Fruit fly (Drosophila melanogaster): ENCODE data around the gene CG32719.

The CG32719 gene

DNA sequence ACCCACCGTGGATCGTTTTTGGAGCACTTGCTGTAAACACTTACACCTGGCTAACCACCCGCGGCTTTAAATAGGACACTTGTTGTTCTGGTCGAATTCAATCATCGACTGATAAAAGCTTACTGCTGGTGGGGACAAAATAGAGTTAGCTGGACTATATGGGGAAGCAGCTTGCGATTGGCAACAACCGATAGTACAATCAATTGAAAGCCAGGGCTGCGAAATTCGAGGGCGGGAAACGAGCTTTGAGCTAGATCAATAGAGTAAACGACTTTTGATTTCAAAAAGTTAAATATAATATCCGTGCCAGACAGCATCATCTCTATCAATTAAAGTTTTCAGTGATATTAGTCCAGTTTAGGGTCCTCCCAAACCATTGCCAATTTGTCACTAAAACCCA is at the start of gene CG32719:
CG32719 (minus strand) TSS at position 101 of the 400 bp plus-strand sequence.
- no peak for TF ChIP-seq Sin3A (optimal IDR thresholded peaks at IDR 0.05)
- TF ChIP-seq Myc (optimal IDR thresholded peaks at IDR 0.05) = no peak
- TF ChIP-seq ttk (optimal IDR thresholded peaks at IDR 0.05) = no peak

DNA sequence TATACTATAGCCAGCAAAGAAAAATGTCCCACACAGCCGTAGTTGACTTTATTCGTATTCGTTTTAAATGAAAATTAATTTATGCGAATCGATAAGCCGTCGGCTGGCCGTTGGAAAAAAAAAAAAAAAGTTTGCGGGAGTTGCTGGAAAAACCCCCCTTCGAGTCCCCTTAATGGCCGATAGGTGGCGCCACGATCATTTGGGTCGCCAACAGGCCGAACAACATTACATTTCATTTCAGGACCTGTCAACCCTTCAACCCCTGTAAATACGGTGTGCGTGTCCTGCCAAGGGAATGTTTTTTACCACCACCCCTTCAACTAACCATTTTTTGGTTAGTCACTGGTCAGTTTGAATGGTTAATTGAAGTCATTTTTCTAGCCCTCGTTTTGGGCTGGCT is 45.3 kb upstream of the CG32719 start:
- no peak for TF ChIP-seq ttk (optimal IDR thresholded peaks at IDR 0.05)
- no peak for TF ChIP-seq psq (optimal IDR thresholded peaks at IDR 0.05)
- no peak for TF ChIP-seq h (optimal IDR thresholded peaks at IDR 0.05)

DNA sequence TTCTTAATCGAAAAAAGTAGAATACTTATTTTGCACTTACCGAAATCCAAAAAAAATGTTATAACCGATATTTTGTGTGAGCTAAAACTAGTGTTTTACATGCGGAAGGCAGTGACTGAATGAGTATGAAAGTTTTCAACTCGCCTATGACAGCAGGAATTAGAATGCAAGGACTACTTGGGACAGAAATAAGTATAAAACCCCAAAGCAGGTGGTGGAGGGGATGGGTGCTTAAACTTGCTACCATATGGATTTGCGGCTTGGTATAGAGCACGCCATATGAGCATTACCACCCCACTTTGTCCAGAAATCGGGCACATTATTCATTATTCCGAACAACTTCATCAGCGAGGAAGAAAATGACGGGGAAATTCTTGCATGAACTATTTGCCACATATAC is 38.2 kb upstream of the CG32719 start, which contains the start of gene CG12689:
CG12689 (minus strand) TSS at position 101 of the 400 bp plus-strand sequence.
- TF ChIP-seq Sin3A (optimal IDR thresholded peaks at IDR 0.05) (no peak), h (optimal IDR thresholded peaks at IDR 0.05) (no peak), ttk (optimal IDR thresholded peaks at IDR 0.05) (no peak), Myc (optimal IDR thresholded peaks at IDR 0.05) (no peak), psq (optimal IDR thresholded peaks at IDR 0.05) (no peak), insv (optimal IDR thresholded peaks at IDR 0.05) (no peak)

DNA sequence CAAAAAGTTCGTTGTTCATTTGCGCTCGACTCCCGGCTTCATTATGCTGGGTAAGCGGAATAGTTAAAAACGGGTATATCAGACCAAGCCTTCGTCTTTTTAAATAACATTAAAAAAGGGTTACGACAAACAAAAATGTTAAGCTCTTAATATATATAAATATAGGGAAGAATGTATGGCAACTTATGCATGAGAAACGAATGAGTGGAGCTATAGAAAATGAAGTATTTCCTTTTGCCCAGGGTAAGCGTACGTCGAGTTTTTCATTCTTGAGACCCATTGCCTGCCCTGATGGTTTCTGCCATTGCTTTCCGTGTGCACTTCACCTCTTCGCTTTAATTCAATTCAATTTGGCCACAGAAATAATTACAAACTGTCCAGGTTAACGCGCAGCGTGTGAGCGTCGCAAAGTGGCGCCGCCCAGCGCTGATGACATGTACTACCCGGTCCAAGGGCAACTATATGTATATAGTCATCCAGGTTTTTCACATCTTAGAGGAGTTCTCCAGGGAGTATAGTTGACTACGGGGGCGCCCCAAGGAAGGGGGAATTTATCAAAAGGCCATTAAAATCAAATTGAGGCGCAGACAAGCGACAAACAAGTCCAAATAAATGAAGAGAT is 33.5 kb upstream of the CG32719 start:
- TF ChIP-seq insv (optimal IDR thresholded peaks at IDR 0.05) (no peak), psq (optimal IDR thresholded peaks at IDR 0.05) (no peak), Myc (optimal IDR thresholded peaks at IDR 0.05) (no peak), h (optimal IDR thresholded peaks at IDR 0.05) (no peak), Sin3A (optimal IDR thresholded peaks at IDR 0.05) (no peak), ttk (optimal IDR thresholded peaks at IDR 0.05) (no peak)

DNA sequence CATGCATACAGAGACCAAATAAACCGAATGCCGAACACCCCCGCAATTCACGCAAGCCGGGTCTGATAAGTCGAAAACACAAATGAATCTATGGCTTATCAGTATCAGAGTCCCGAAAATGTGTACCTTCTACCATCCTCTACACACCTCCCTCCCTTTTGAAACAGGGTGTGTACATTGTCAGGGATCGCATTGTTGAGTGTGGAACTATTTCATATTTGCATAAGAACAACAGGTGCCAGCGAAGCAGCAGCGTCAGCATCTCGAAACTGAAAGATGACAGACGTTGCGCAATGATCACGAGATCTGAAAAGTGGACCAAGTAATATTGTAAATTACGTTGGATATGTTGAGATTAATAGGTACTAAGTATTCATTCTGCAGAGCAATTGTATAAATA is 32.0 kb upstream of the CG32719 start:
- TF ChIP-seq psq (optimal IDR thresholded peaks at IDR 0.05) (no peak), h (optimal IDR thresholded peaks at IDR 0.05) (no peak), Sin3A (optimal IDR thresholded peaks at IDR 0.05) (no peak), ttk (optimal IDR thresholded peaks at IDR 0.05) (no peak), Myc (optimal IDR thresholded peaks at IDR 0.05) (no peak), insv (optimal IDR thresholded peaks at IDR 0.05) (no peak)

DNA sequence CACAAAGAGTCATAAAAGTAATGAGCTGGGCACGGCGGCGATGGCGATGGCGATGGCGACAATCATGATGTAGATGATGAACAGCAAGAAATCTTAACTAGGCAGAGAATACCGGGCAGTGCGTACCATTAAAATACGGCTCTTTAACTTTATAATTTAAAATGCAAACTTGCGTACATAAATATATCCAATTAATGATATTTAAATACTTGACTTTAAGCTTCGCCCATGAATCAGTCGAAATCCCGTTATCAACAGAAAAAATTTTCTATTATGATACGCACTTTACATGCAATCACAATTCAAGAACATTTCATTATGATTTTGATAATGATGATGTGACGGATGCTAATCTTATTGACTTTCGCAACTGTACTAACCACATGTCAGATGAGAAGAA is 31.2 kb upstream of the CG32719 start:
- TF ChIP-seq h (optimal IDR thresholded peaks at IDR 0.05) (no peak), Sin3A (optimal IDR thresholded peaks at IDR 0.05) (no peak), Myc (optimal IDR thresholded peaks at IDR 0.05) (no peak), insv (optimal IDR thresholded peaks at IDR 0.05) (no peak), ttk (optimal IDR thresholded peaks at IDR 0.05) (no peak), psq (optimal IDR thresholded peaks at IDR 0.05) (no peak)

DNA sequence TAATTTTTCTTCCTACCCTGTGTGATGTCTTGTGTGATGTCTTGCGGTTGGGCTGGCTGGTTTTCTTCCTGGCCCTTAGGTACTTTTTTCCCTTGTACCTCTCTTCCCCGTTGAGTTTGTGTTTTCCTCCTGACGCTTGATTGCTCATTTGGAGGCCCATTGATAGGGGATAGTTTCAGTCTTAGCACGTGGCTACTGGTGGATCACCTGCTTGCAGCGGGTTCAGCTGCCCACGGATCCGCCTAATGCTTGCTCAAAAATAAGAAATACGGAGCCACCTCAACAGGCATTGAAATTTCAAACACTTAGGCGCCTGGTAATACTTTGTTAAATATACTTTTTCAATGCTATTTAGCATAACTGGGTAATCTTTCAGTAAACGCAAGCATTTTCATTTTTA is 26.2 kb upstream of the CG32719 start, which contains the start of gene CG11369:
CG11369 (plus strand) TSS at position 301 of the 400 bp plus-strand sequence.
- TF ChIP-seq psq (optimal IDR thresholded peaks at IDR 0.05) (no peak), h (optimal IDR thresholded peaks at IDR 0.05) (no peak), ttk (optimal IDR thresholded peaks at IDR 0.05) (no peak), Sin3A (optimal IDR thresholded peaks at IDR 0.05) (no peak), Myc (optimal IDR thresholded peaks at IDR 0.05) (no peak), insv (optimal IDR thresholded peaks at IDR 0.05) (no peak)

DNA sequence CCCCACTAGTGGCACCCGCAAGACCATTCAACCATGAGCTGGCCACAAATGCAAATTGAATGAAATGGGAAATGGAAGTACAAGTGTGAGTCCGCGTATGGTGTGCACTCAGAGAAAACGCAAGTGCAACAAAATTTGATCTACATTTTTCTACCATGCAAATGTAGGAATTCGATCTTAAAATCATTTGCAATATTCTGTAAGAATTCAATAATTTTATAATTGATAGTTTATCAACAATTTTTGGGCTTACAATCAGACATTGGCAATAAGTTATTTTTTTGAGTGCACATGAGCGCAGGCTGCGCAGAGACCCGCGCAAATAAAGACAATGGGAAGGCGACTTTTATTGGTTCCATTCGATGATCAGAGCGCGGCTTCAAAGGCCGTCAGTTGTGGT is 23.4 kb upstream of the CG32719 start:
- TF ChIP-seq h (optimal IDR thresholded peaks at IDR 0.05) = no peak
- TF ChIP-seq Myc (optimal IDR thresholded peaks at IDR 0.05) = no peak
- TF ChIP-seq Sin3A (optimal IDR thresholded peaks at IDR 0.05) = no peak
- TF ChIP-seq psq (optimal IDR thresholded peaks at IDR 0.05) = no peak
- TF ChIP-seq ttk (optimal IDR thresholded peaks at IDR 0.05) = no peak
- TF ChIP-seq insv (optimal IDR thresholded peaks at IDR 0.05) = no peak

DNA sequence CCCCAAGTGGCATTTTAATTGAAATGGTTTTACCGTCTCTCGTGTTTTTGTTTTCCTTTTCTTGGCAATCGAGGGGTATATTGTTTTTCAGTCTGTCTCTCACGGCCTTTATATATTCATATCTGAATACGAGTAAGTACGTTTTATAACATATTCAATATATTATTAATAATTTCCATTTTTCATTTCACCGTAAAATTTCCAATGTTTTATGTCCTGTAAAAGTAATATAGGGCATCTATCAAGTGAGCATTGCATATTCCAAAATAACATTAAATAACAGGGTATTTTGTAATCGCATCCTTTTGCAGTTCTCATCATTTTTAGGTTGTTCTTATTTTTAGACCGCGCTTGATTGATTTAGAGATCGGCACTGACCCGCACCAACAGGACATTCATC is 21.9 kb upstream of the CG32719 start:
- TF ChIP-seq Myc (optimal IDR thresholded peaks at IDR 0.05) (no peak), psq (optimal IDR thresholded peaks at IDR 0.05) (no peak), insv (optimal IDR thresholded peaks at IDR 0.05) (no peak), ttk (optimal IDR thresholded peaks at IDR 0.05) (no peak), h (optimal IDR thresholded peaks at IDR 0.05) (no peak), Sin3A (optimal IDR thresholded peaks at IDR 0.05) (no peak)

DNA sequence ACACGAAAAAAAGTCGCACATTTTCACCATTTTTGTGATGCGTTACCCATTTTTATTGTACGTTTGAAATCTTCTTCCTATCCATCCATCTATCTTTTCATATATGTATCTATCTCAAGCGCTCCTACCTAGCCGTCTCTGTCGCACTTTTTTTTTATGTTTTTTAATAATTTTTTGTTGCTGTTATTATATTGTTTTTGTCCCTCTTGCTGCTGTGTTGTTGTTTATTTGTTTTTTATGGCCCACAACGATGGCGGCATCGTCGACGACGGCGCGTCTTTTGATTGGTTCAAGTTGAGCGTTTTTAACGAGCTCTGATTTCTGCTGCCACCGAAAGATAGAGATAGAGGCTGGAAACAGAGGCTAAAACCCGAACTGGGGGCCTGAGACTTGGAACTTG is 20.5 kb upstream of the CG32719 start:
- TF ChIP-seq h (optimal IDR thresholded peaks at IDR 0.05) (no peak), insv (optimal IDR thresholded peaks at IDR 0.05) (no peak), ttk (optimal IDR thresholded peaks at IDR 0.05) (no peak), Myc (optimal IDR thresholded peaks at IDR 0.05) (no peak), psq (optimal IDR thresholded peaks at IDR 0.05) (no peak), Sin3A (optimal IDR thresholded peaks at IDR 0.05) (no peak)

DNA sequence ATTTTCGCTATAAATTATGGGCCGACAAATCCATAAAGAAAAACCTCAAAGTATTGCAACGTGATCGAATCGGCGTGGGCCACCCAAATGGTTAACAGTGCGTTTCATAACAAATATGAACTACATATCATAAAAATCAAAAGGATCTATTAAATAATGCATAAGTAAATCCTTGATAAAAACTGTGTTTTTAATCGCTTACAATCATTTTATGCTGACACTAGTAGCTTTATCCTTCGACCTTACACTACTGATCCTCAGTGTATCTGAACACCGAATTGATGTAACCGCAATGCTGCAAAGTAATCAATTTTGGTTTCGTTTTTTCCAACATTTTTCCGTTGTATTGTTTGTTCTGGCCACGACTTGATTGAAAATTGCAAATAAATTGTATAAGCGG is 14.8 kb upstream of the CG32719 start:
- TF ChIP-seq Sin3A (optimal IDR thresholded peaks at IDR 0.05) (no peak), insv (optimal IDR thresholded peaks at IDR 0.05) (no peak), Myc (optimal IDR thresholded peaks at IDR 0.05) (no peak), psq (optimal IDR thresholded peaks at IDR 0.05) (no peak), ttk (optimal IDR thresholded peaks at IDR 0.05) (no peak), h (optimal IDR thresholded peaks at IDR 0.05) (no peak)

DNA sequence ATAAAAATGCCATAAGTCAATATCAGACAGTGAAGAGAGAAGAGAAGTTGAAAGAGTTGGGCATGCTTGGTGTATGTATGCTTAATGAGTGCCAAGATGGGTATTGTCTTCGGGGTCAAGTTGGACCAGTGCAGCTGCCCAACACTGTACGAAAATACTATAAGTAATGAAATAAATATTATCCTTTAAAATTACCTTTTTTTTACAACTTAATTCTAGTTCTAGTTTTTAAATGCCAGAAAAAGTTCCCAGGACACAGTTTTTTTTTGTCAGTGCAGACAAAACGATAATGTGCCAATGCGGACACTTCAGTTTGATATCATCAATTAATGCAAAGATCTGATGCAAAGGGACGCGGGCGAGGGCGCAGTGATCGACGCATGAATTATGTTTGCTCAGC is 12.9 kb upstream of the CG32719 start:
- TF ChIP-seq ttk (optimal IDR thresholded peaks at IDR 0.05) (no peak), Sin3A (optimal IDR thresholded peaks at IDR 0.05) (no peak), Myc (optimal IDR thresholded peaks at IDR 0.05) (no peak), psq (optimal IDR thresholded peaks at IDR 0.05) (no peak), h (optimal IDR thresholded peaks at IDR 0.05) (no peak), insv (optimal IDR thresholded peaks at IDR 0.05) (no peak)

DNA sequence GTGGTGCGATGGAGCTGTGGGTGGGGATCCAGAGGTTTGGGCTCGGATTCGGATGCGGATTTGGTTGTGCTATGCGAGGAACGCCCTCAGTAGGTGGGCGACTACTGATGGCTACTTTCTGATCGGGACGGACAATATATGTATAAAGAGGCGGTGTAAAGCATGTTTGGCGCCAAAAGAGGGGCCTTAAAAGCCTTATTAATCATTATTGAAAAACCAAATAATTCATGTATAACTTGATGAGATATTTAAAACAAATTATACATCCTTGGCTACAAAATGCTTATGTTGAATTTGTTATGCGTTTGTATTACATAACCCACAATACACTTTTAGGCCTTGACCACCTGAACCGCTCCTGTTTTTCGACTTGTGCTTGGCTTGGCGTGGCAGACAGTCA is 12.1 kb upstream of the CG32719 start:
- TF ChIP-seq Sin3A (optimal IDR thresholded peaks at IDR 0.05) (no peak), Myc (optimal IDR thresholded peaks at IDR 0.05) (no peak), h (optimal IDR thresholded peaks at IDR 0.05) (no peak), psq (optimal IDR thresholded peaks at IDR 0.05) (no peak), insv (optimal IDR thresholded peaks at IDR 0.05) (no peak), ttk (optimal IDR thresholded peaks at IDR 0.05) (no peak)
